Worm (Caenorhabditis elegans) whole organism, late embryonic: ENCODE results near the gene R11H6.4.

Source experiments
- C38D4.7 ChIP-seq: fragments of 200-800 bp; sonication (Bioruptor generic); optimal IDR thresholded peaks from 2 replicates; lab custom pipeline; 2018; ENCODE audit warnings: mild to moderate bottlenecking, missing genetic modification characterization, moderate library complexity, missing compliant biosample characterization
- ceh-6 ChIP-seq: fragments of 200-800 bp; sonication (Bioruptor generic); optimal IDR thresholded peaks from 2 replicates; lab custom pipeline; 2018; ENCODE audit warnings: mild to moderate bottlenecking, missing genetic modification characterization, missing compliant biosample characterization
- dve-1 ChIP-seq: sonication (generic microtip); optimal IDR thresholded peaks from 2 replicates; lab custom pipeline; 2017; ENCODE audit warnings: antibody characterized with exemption, mild to moderate bottlenecking, missing genetic modification characterization, missing compliant biosample characterization
- nhr-11 ChIP-seq: fragments of 150-350 bp; optimal IDR thresholded peaks from 2 replicates; lab custom pipeline; 2014; ENCODE audit warnings: missing biosample characterization, missing genetic modification characterization
- odd-2 ChIP-seq: sonication (generic microtip); optimal IDR thresholded peaks from 2 replicates; lab custom pipeline; 2017; ENCODE audit warnings: antibody characterized with exemption, mild to moderate bottlenecking, missing genetic modification characterization, missing compliant biosample characterization
- pag-3 ChIP-seq: sonication (generic microtip); optimal IDR thresholded peaks from 2 replicates; lab custom pipeline; 2016; ENCODE audit warnings: missing compliant biosample characterization, missing genetic modification characterization, borderline replicate concordance
- pha-4 ChIP-seq: fragments of 150-350 bp; optimal IDR thresholded peaks from 2 replicates; lab custom pipeline; 2018; ENCODE audit warnings: missing biosample characterization, missing genetic modification reagents, missing genetic modification characterization
- pros-1 ChIP-seq: fragments of 150-350 bp; optimal IDR thresholded peaks from 2 replicates; lab custom pipeline; 2014; ENCODE audit warnings: missing biosample characterization, missing genetic modification reagents, missing genetic modification characterization
- sdc-2 ChIP-seq: sonication (generic microtip); optimal IDR thresholded peaks from 2 replicates; lab custom pipeline; 2016; ENCODE audit warnings: missing genotype, missing genetic modification characterization, missing compliant biosample characterization
- syd-9 ChIP-seq: sonication (generic microtip); optimal IDR thresholded peaks from 2 replicates; lab custom pipeline; 2016; ENCODE audit warnings: mild to moderate bottlenecking, missing genetic modification characterization, moderate library complexity, missing compliant biosample characterization
- unc-55 ChIP-seq: sonication (generic microtip); optimal IDR thresholded peaks from 2 replicates; lab custom pipeline; 2017; ENCODE audit warnings: missing biosample characterization, missing genetic modification reagents, missing genetic modification characterization

DNA sequence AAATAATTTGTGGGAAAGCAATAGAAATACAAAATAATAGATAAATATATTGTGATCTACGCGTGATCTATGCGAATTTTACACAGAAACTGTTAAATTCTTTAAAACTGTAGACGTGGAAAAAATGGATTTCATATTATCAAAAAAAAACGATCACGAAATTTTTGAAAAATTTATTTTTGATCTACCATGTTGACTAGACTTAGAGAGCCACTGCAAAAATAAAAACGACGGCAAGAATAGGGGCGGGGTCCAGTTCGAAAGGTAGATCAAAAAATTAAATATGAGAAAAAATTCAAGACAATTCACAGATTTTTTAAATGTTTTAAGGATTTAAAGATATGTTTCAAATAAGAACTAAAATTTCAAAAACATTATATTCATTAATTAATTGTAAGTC is 28.3 kb downstream of the R11H6.4 start:
- TF ChIP-seq odd-2 (tag; lab: Kevin White, UChicago), result no peak
- no peak for TF ChIP-seq syd-9 (tag; lab: Kevin White, UChicago)
- no peak for TF ChIP-seq C38D4.7 (GFP tag; lab: Kevin White, UChicago)
- TF ChIP-seq pha-4 (tag; lab: Kevin White, UChicago), result no peak
- TF ChIP-seq dve-1 (tag; lab: Kevin White, UChicago), result no peak
- TF ChIP-seq unc-55 (GFP tag; lab: Kevin White, UChicago), result no peak
- TF ChIP-seq nhr-11 (tag; lab: Kevin White, UChicago), result no peak
- TF ChIP-seq pros-1 (tag; lab: Kevin White, UChicago), result no peak
- TF ChIP-seq pag-3 (tag; lab: Kevin White, UChicago), result no peak
- no peak for TF ChIP-seq sdc-2 (tag; lab: Kevin White, UChicago)
- TF ChIP-seq ceh-6, result no peak
